Worm (Caenorhabditis elegans): ENCODE results near the gene bgal-1.

- TF ChIP-seq fos-1 (tag; optimal IDR thresholded peaks at IDR 0.05) (no peak), nhr-11 (tag; optimal IDR thresholded peaks at IDR 0.05) (no peak), skn-1 (tag; optimal IDR thresholded peaks at IDR 0.05) (no peak), ztf-11 (tag; optimal IDR thresholded peaks at IDR 0.05) (no peak), elt-3 (tag; optimal IDR thresholded peaks at IDR 0.05) (no peak), snpc-4 (tag; optimal IDR thresholded peaks at IDR 0.05) (no peak), unc-39 (tag; optimal IDR thresholded peaks at IDR 0.05) (no peak), nhr-237 (tag; optimal IDR thresholded peaks at IDR 0.05) (no peak), elt-1 (tag; optimal IDR thresholded peaks at IDR 0.05) (no peak)
Measured at ce11 chrV:11260622-11261021, 34.8 kb upstream of the bgal-1 start, which contains the start of gene F07B10.7.

Measured in whole organism, L2 larva.